Fruit fly (Drosophila melanogaster): ENCODE measurements around the gene CG11584.
A peak's percentile ranks its signal among the peaks of the same experiment; 100 is the strongest.

The CG11584 gene

dm6 chrX:14214505-14215449 lies 33.9 kb downstream of the CG11584 start (continued):
- TF ChIP-seq esg (GFP tag; conservative IDR thresholded peaks at IDR 0.05) (0 out of 2 replicates have a peak, but pooled peaks have one; percentile 24), twi (tag; optimal IDR thresholded peaks at IDR 0.05) (no peak), CG7928 (GFP tag; optimal IDR thresholded peaks at IDR 0.05) (peak; percentile 8), nom (GFP tag; optimal IDR thresholded peaks at IDR 0.05) (peak; percentile 55), CG9817 (tag; optimal IDR thresholded peaks at IDR 0.05) (peak; percentile 56), CG18011 (GFP tag; optimal IDR thresholded peaks at IDR 0.05) (no peak), CG7987 (GFP tag; optimal IDR thresholded peaks at IDR 0.05) (no peak), CG5180 (GFP tag; optimal IDR thresholded peaks at IDR 0.05) (peak; percentile 20), CG13775 (GFP tag; optimal IDR thresholded peaks at IDR 0.05) (peak; percentile 49), ap (GFP tag; IDR thresholded peaks at IDR 0.05) (peak; percentile 37; the same call in 1 of the 2 replicates), Ada2b (GFP tag; IDR thresholded peaks at IDR 0.05) (peak; percentile 55), slbo (GFP tag; IDR thresholded peaks at IDR 0.05) (peak; percentile 69), CG11560 (tag; IDR thresholded peaks at IDR 0.05) (peak; percentile 26; the same call in 1 of the 3 replicates), Hr51 (GFP tag; optimal IDR thresholded peaks at IDR 0.05) (peak in 1 of 2 experiments; percentile 59), CG7839 (tag; optimal IDR thresholded peaks at IDR 0.05) (peak; percentile 71), Ssrp (tag; optimal IDR thresholded peaks at IDR 0.05) (peak; percentile 28), CG11398 (GFP tag; optimal IDR thresholded peaks at IDR 0.05) (no peak), dmrt99B (tag; optimal IDR thresholded peaks at IDR 0.05) (peak; percentile 57), hbn (GFP tag; IDR thresholded peaks at IDR 0.05; ENCODE audit: partially characterized antibody) (no peak), Rfx (GFP tag; IDR thresholded peaks at IDR 0.05) (peak; percentile 66), row (GFP tag; IDR thresholded peaks at IDR 0.05) (peak; percentile 53), ci (GFP tag; IDR thresholded peaks at IDR 0.05) (peak; percentile 28; the same call in 1 of the 3 replicates), HHEX (GFP tag; optimal IDR thresholded peaks at IDR 0.05) (peak; percentile 59), jing (GFP tag; optimal IDR thresholded peaks at IDR 0.05) (no peak), prd (optimal IDR thresholded peaks at IDR 0.05) (no peak), prd (GFP tag; IDR thresholded peaks at IDR 0.05) (peak; percentile 63; the same call in 2 of the 3 replicates), BtbVII (GFP tag; optimal IDR thresholded peaks at IDR 0.05) (peak; percentile 31), tin (GFP tag; optimal IDR thresholded peaks at IDR 0.05) (peak; percentile 6), pan (optimal IDR thresholded peaks at IDR 0.05) (no peak), pan (GFP tag; optimal IDR thresholded peaks at IDR 0.05 in 1 of 2, IDR thresholded peaks at IDR 0.05 in 1 of 2) (peak in 1 of 2 experiments; percentile 42), Scr (GFP tag; IDR thresholded peaks at IDR 0.05; ENCODE audit: partially characterized antibody) (no peak), CG15073 (GFP tag; optimal IDR thresholded peaks at IDR 0.05) (no peak), Spps (tag; optimal IDR thresholded peaks at IDR 0.05) (no peak), toy (GFP tag; IDR thresholded peaks at IDR 0.05) (no peak), Gug (GFP tag; IDR thresholded peaks at IDR 0.05) (0 out of 4 replicates have a peak, but pooled peaks have one; percentile 4), Oli (tag; optimal IDR thresholded peaks at IDR 0.05) (peak; percentile 59), HLH4C (GFP tag; IDR thresholded peaks at IDR 0.05; ENCODE audit: partially characterized antibody) (no peak), lab (GFP tag; optimal IDR thresholded peaks at IDR 0.05) (peak; percentile 72), scrt (GFP tag; optimal IDR thresholded peaks at IDR 0.05) (peak; percentile 43), CG6765 (GFP tag; optimal IDR thresholded peaks at IDR 0.05) (peak; percentile 50), bsh (GFP tag; optimal IDR thresholded peaks at IDR 0.05) (peak; percentile 46 to 74), tgo (GFP tag; IDR thresholded peaks at IDR 0.05) (peak; percentile 48; the same call in 1 of the 3 replicates), Abd-B (GFP tag; optimal IDR thresholded peaks at IDR 0.05) (peak; percentile 23), CG12104 (GFP tag; optimal IDR thresholded peaks at IDR 0.05) (peak; percentile 14), CG3281 (GFP tag; optimal IDR thresholded peaks at IDR 0.05) (peak; percentile 80), CG8388 (GFP tag; optimal IDR thresholded peaks at IDR 0.05) (peak; percentile 21), seq (GFP tag; IDR thresholded peaks at IDR 0.05) (peak; percentile 45; the same call in 1 of the 2 replicates)
